Worm (Caenorhabditis elegans): ENCODE results near the gene mecr-1.

The mecr-1 gene

DNA sequence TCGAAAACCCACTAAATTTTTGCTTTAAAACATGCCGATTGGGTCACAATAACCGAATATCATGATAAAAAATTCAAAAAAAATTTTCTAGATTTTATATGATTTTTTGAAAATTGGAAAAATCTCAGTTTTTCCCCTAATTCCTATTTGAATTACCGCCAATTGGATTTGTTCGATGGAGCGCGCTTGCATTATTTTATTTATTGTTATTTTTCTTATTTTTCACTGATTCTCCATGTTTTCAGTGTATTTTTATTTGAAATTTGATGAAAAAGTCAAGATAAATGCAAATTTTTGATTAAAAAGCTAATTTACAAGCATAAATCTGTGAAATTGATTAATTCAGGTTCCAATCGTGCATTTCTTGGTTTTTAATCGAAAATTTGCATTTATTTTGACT lies 970 bp upstream of the mecr-1 start:
- TF ChIP-seq tra-4 (tag; optimal IDR thresholded peaks at IDR 0.05) (no peak), ceh-36 (tag; optimal IDR thresholded peaks at IDR 0.05) (no peak), pes-1 (GFP tag; IDR thresholded peaks at IDR 0.05) (no peak), ceh-13 (GFP tag; optimal IDR thresholded peaks at IDR 0.05) (no peak), aly-1 (tag; optimal IDR thresholded peaks at IDR 0.05) (no peak), sea-1 (GFP tag; conservative IDR thresholded peaks at IDR 0.05) (no peak), F13C5.2 (tag; optimal IDR thresholded peaks at IDR 0.05) (no peak), hnd-1 (tag; optimal IDR thresholded peaks at IDR 0.05) (no peak), ets-7 (tag; optimal IDR thresholded peaks at IDR 0.05) (no peak), scrt-1 (GFP tag; IDR thresholded peaks at IDR 0.05) (no peak), tbx-11 (GFP tag; IDR thresholded peaks at IDR 0.05) (no peak)

DNA sequence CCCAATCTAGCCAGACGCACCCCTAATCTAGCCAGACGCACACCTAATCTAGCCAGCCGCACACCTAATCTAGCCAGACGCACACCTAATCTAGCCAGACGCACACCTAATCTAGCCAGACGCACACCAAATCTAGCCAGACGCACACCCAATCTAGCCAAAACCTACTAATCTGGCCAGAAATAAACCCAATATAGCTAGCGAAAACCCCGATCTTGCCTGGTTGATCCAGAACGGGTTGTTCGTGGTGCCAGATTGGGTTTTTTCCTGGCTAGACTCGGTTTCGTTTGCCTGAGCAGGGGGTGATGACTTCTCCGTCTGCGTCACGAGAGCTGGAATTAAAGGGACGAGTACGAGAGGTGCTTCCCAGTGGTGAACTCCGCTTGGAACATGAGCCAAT lies 3.0 kb downstream of the mecr-1 start, which contains the start of gene W09H1.3:
Gene W09H1.3, plus strand, starts transcription at position 301 of the 400 bp plus-strand sequence.
- TF ChIP-seq flt-1 (GFP tag; IDR thresholded peaks at IDR 0.05) (no peak), tra-4 (tag; optimal IDR thresholded peaks at IDR 0.05) (no peak), hmbx-1 (tag; optimal IDR thresholded peaks at IDR 0.05) (no peak), ets-7 (tag; optimal IDR thresholded peaks at IDR 0.05) (no peak), hnd-1 (tag; optimal IDR thresholded peaks at IDR 0.05) (no peak), F13C5.2 (tag; optimal IDR thresholded peaks at IDR 0.05) (no peak), ama-1 (optimal IDR thresholded peaks at IDR 0.05) (no peak), ceh-36 (tag; optimal IDR thresholded peaks at IDR 0.05) (no peak), sea-1 (GFP tag; conservative IDR thresholded peaks at IDR 0.05) (no peak), aly-1 (tag; optimal IDR thresholded peaks at IDR 0.05) (no peak), ceh-13 (GFP tag; optimal IDR thresholded peaks at IDR 0.05) (no peak), B0310.2 (tag; optimal IDR thresholded peaks at IDR 0.05) (no peak), tbx-37 (GFP tag; conservative IDR thresholded peaks at IDR 0.05) (no peak), tbx-11 (GFP tag; IDR thresholded peaks at IDR 0.05) (no peak), hmg-4 (GFP tag; optimal IDR thresholded peaks at IDR 0.05) (no peak)

DNA sequence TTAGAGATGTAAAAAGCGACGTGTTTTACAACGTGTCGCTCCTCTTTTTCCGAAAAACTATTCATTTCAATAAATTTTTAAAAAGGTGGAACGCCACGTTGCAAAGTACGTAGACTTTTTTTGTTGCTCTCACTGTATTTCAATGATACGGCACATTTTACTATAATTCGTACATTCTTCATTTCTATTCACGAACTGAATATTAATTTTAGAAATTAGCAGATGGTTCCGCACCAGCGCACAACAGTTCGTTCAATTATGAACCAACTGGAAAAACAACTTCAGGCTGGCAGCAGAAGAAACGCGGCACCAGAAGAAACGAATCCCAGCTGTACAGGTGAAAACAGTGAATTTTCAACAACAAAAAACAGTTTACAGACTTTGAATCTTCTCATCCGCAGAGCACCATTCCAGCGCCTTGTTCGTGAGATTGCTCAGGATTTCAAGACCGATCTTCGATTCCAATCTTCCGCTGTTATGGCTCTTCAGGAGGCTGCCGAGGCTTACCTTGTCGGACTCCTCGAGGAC lies 3.8 kb downstream of the mecr-1 start, which contains the start of the genes W09H1.4 and his-73:
Gene W09H1.4, plus strand, starts transcription at position 301 of the 528 bp plus-strand sequence.
Gene his-73, plus strand, starts transcription at position 478 of the 528 bp plus-strand sequence.
- no peak for TF ChIP-seq hmbx-1 (tag; optimal IDR thresholded peaks at IDR 0.05)

DNA sequence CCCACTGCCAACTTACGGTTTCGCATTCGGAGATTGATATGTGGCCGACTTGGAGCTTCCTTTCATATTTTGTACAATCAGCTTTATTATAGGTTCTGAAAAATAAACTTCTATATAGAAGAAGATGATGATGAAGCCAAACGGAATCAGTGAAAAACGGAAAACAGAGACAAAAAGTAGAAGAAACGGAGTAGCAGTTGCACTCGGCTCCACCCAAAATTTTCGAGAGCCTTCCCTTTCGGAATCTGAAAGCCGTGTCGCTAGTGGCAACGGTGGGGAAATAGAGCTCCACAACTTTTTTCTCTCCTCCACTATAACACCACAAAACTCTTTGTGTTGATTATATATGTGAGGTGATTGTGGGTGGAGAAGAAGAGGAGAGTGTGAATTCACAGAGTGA lies 5.6 kb downstream of the mecr-1 start, which contains the start of gene W09H1.1:
Gene W09H1.1, minus strand, starts transcription at position 101 of the 400 bp plus-strand sequence.
- no peak for TF ChIP-seq tbx-37 (GFP tag; conservative IDR thresholded peaks at IDR 0.05)
- TF ChIP-seq sea-1 (GFP tag; conservative IDR thresholded peaks at IDR 0.05), result no peak
- no peak for TF ChIP-seq B0310.2 (tag; optimal IDR thresholded peaks at IDR 0.05)
- TF ChIP-seq ceh-13 (GFP tag; optimal IDR thresholded peaks at IDR 0.05), result no peak

DNA sequence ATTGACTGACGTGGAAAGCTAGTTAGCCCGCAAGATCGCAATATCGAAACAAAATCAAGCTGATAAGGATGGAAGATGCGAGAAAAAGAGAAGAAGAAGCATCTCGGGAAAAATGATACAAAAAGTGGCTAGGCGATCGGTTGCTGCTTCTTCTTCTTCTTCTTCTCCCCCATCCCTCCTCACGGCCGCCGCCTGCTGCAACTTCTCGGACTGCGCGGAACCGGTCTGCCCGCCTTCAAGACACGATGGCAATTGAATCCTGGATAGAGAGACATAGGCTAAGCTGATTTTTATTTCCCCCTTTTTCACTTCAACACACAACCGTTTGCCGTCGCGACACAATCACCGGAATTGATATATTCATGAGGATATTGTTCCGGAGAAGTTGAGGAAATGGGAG lies 12.7 kb downstream of the mecr-1 start:
- TF ChIP-seq hnd-1 (tag; optimal IDR thresholded peaks at IDR 0.05), result no peak
- no peak for TF ChIP-seq flt-1 (GFP tag; IDR thresholded peaks at IDR 0.05)
- no peak for TF ChIP-seq hmg-4 (GFP tag; optimal IDR thresholded peaks at IDR 0.05)
- no peak for TF ChIP-seq B0310.2 (tag; optimal IDR thresholded peaks at IDR 0.05)
- TF ChIP-seq ceh-13 (GFP tag; optimal IDR thresholded peaks at IDR 0.05), result no peak
- no peak for TF ChIP-seq ama-1 (optimal IDR thresholded peaks at IDR 0.05)
- TF ChIP-seq ets-7 (tag; optimal IDR thresholded peaks at IDR 0.05), result no peak
- no peak for TF ChIP-seq F13C5.2 (tag; optimal IDR thresholded peaks at IDR 0.05)
- no peak for TF ChIP-seq pes-1 (GFP tag; IDR thresholded peaks at IDR 0.05)
- no peak for TF ChIP-seq scrt-1 (GFP tag; IDR thresholded peaks at IDR 0.05)
- TF ChIP-seq sea-1 (GFP tag; conservative IDR thresholded peaks at IDR 0.05), result no peak

DNA sequence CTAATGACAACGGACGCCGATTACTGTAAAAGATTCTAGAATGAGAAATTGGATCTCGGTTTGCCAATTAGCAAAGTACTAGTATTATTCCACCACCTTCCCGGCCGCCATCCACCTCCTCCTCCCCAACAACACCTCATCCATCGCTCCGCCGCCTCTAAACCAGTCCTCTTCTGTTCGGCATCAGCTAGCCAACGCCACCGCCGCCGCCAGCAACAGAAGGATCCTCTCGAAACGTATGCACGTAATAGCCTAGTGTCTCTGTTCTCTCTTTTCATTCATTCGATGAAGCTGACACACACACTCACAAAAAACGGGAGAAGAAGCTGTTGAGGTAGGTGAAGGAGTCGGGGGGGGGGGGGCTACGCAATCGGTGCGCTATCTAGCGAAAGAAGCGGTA lies 16.4 kb downstream of the mecr-1 start:
- no peak for TF ChIP-seq tbx-11 (GFP tag; IDR thresholded peaks at IDR 0.05)
- no peak for TF ChIP-seq F13C5.2 (tag; optimal IDR thresholded peaks at IDR 0.05)
- TF ChIP-seq aly-1 (tag; optimal IDR thresholded peaks at IDR 0.05), result no peak
- TF ChIP-seq scrt-1 (GFP tag; IDR thresholded peaks at IDR 0.05), result no peak
- TF ChIP-seq pes-1 (GFP tag; IDR thresholded peaks at IDR 0.05), result no peak
- TF ChIP-seq ets-7 (tag; optimal IDR thresholded peaks at IDR 0.05), result no peak
- no peak for TF ChIP-seq hmbx-1 (tag; optimal IDR thresholded peaks at IDR 0.05)

DNA sequence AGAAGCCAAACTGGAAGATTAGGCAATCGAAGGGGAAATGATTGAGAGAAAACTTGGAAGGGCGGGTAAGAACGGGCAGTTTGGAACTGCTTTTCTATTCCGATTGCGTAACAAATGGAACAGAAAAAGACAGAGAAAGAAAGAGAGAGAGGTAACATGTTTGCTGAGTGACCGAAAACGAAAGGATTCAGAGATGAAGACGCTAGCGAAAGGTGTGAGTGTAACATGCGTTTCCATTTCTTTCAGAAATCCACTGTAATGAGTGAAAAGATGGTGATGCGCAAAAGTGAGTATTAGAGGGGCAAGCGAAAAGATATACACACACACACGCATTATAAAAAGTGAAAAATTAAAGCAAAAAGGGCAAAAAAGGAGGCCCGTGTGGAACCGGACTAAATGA lies 19.6 kb downstream of the mecr-1 start:
- TF ChIP-seq ama-1 (optimal IDR thresholded peaks at IDR 0.05), result no peak
- TF ChIP-seq ceh-36 (tag; optimal IDR thresholded peaks at IDR 0.05), result no peak
- no peak for TF ChIP-seq sea-1 (GFP tag; conservative IDR thresholded peaks at IDR 0.05)
- TF ChIP-seq tra-4 (tag; optimal IDR thresholded peaks at IDR 0.05), result no peak
- TF ChIP-seq ets-7 (tag; optimal IDR thresholded peaks at IDR 0.05), result no peak
- TF ChIP-seq hmbx-1 (tag; optimal IDR thresholded peaks at IDR 0.05), result no peak
- TF ChIP-seq aly-1 (tag; optimal IDR thresholded peaks at IDR 0.05), result no peak
- no peak for TF ChIP-seq B0310.2 (tag; optimal IDR thresholded peaks at IDR 0.05)
- TF ChIP-seq ceh-13 (GFP tag; optimal IDR thresholded peaks at IDR 0.05), result no peak
- TF ChIP-seq hmg-4 (GFP tag; optimal IDR thresholded peaks at IDR 0.05), result no peak
- TF ChIP-seq tbx-11 (GFP tag; IDR thresholded peaks at IDR 0.05), result no peak
- no peak for TF ChIP-seq hnd-1 (tag; optimal IDR thresholded peaks at IDR 0.05)
- no peak for TF ChIP-seq flt-1 (GFP tag; IDR thresholded peaks at IDR 0.05)
- no peak for TF ChIP-seq tbx-37 (GFP tag; conservative IDR thresholded peaks at IDR 0.05)
- TF ChIP-seq pes-1 (GFP tag; IDR thresholded peaks at IDR 0.05), result no peak

DNA sequence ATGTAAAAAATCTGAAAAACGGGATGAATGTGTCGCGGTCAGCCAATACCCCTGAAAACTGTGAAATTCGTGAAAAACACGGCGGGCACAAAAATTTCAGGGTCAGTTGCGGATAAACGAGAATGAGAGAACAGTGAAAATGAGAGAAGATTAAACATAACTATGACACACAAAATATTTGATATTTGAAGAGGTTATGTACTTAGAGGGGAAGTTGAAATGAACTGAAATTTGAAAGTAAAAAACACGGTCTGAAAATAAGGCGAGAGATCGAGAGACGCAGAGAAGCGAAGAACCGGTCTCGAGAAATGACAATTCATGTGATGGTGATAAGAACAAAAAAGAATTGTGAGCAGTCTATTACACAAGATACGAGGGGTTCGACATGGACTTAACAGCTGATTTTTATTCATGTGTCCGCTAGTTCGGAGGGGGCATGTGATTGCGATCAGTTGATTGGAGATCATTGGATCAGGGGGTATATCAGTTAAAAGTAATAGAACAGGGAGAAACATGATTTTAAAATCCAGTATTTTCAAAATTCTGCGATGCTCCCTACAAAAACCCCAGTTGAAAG lies 21.3 kb downstream of the mecr-1 start, which contains the start of gene moe-3:
Gene moe-3, minus strand, starts transcription at position 51 of the 577 bp plus-strand sequence.
- TF ChIP-seq B0310.2 (tag; optimal IDR thresholded peaks at IDR 0.05) (no peak), hmbx-1 (tag; optimal IDR thresholded peaks at IDR 0.05) (no peak), ceh-13 (GFP tag; optimal IDR thresholded peaks at IDR 0.05) (no peak), ama-1 (optimal IDR thresholded peaks at IDR 0.05) (no peak), F13C5.2 (tag; optimal IDR thresholded peaks at IDR 0.05) (no peak)
